Worm (Caenorhabditis elegans): Measurements from ENCODE around the gene spr-2.

DNA sequence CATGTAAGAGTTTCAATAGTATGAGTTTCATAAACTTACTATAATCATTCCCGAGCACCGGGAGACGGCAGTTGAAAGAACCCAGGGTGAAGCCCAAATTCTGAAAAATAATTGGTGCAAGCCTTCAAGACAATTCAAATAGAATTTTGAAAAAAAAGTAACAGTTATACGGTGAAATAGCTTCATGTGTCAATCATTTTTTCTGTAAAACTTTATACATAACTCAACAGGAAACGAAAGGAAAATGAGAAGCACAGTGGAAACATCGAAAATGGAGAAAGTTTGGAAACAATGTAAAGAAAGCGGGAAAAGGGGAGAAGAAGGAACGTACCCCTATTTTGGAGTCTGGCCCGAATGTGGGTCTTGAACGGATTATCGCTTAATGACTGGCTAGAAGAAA lies 18.3 kb upstream of the spr-2 start, which contains the start of gene C09G9.3:
- TF ChIP-seq hnd-1 (tag; optimal IDR thresholded peaks at IDR 0.05) (no peak), B0310.2 (tag; optimal IDR thresholded peaks at IDR 0.05) (no peak)

All from whole organism, early embryonic.